Worm (Caenorhabditis elegans) whole organism, L2 larva: ENCODE results near the gene gsr-1.

Experiments used
- ama-1 ChIP-seq: fragments of 150-350 bp; optimal IDR thresholded peaks from 2 replicates; lab custom pipeline; 2018; ENCODE audit warnings: inconsistent platforms
- blmp-1 ChIP-seq: sonication (generic microtip); optimal IDR thresholded peaks from 2 replicates; lab custom pipeline; 2017; ENCODE audit warnings: missing genetic modification characterization, mild to moderate bottlenecking, missing compliant biosample characterization, antibody characterized with exemption, moderate library complexity; ENCODE audit not compliant: insufficient read depth
- lsy-2 ChIP-seq, 2 experiments: fragments of 150-350 bp in 1 of 2; sonication (generic microtip) in 1 of 2; optimal IDR thresholded peaks; 2 replicates each; lab custom pipeline; 2014 to 2017; ENCODE audit warnings: missing biosample characterization in 2 of 2, missing genetic modification characterization in 2 of 2
- nhr-21 ChIP-seq: fragments of 150-350 bp; optimal IDR thresholded peaks from 2 replicates; lab custom pipeline; 2014; ENCODE audit warnings: missing biosample characterization, missing genetic modification characterization
- nhr-237 ChIP-seq: fragments of 150-350 bp; optimal IDR thresholded peaks from 2 replicates; lab custom pipeline; 2014; ENCODE audit warnings: missing biosample characterization, missing genetic modification characterization
- nhr-6 ChIP-seq: fragments of 150-350 bp; optimal IDR thresholded peaks from 2 replicates; lab custom pipeline; 2014; ENCODE audit warnings: missing biosample characterization, missing genetic modification characterization
- snpc-4 ChIP-seq: fragments of 150-350 bp; optimal IDR thresholded peaks from 2 replicates; lab custom pipeline; 2014; ENCODE audit warnings: missing biosample characterization, missing genetic modification characterization

ce11 chrIII:3652964-3653363 lies 2.3 kb downstream of the gsr-1 start:
- no peak for TF ChIP-seq nhr-237
- no peak for TF ChIP-seq ama-1 (lab: Kevin White, UChicago)
- no peak for TF ChIP-seq snpc-4
- no peak for TF ChIP-seq nhr-21 (tag; lab: Kevin White, UChicago)
- no peak for TF ChIP-seq blmp-1
- TF ChIP-seq lsy-2 (tag; optimal IDR thresholded peaks at IDR 0.05; lab: Kevin White, UChicago) = no peak
- no peak for TF ChIP-seq nhr-6 (tag; lab: Kevin White, UChicago)
